Fruit fly (Drosophila melanogaster) whole organism, pupa: ENCODE data around the gene Hayan.

Source experiments
- CG10348 ChIP-seq: fragments of 200-800 bp; sonication (Bioruptor generic); IDR thresholded peaks from 2 replicates; pipeline ENCODE4 v1.3.6; 2022; ENCODE audit warnings: missing biosample characterization, missing genetic modification characterization
- CG8301 ChIP-seq: fragments of 200-800 bp; sonication (Bioruptor generic); optimal IDR thresholded peaks from 2 replicates; lab custom pipeline; 2018; ENCODE audit warnings: missing biosample characterization, mild to moderate bottlenecking, missing genetic modification characterization
- CG9948 ChIP-seq: fragments of 200-800 bp; sonication (Bioruptor generic); optimal IDR thresholded peaks from 2 replicates; lab custom pipeline; 2018; ENCODE audit warnings: missing biosample characterization, mild to moderate bottlenecking, missing genetic modification characterization, moderate library complexity

dm6 chrX:18514767-18515166 lies 31.2 kb upstream of the Hayan start, which contains the start of gene CG6470:
- no peak for TF ChIP-seq CG9948 (tag; lab: Kevin White, UChicago)
- no peak for TF ChIP-seq CG10348
- TF ChIP-seq CG8301 (tag; lab: Kevin White, UChicago): no peak
